Fruit fly (Drosophila melanogaster): ENCODE measurements around the gene CG14629.

CG14629 gene

dm6 chrX:1051251-1051629, at the start of gene CG14629:
Gene CG14629, plus strand, starts transcription at chrX:1051525.
- TF ChIP-seq CG4496 (GFP tag; IDR thresholded peaks at IDR 0.05) (0 out of 3 replicates have a peak, but pooled peaks have one; percentile 18), CG8159 (tag; optimal IDR thresholded peaks at IDR 0.05) (no peak), D1 (tag; optimal IDR thresholded peaks at IDR 0.05) (no peak), Pif1A (GFP tag; optimal IDR thresholded peaks at IDR 0.05) (no peak), CG10348 (GFP tag; IDR thresholded peaks at IDR 0.05) (no peak), EcR (GFP tag; optimal IDR thresholded peaks at IDR 0.05) (peak; percentile 75), CG9948 (tag; optimal IDR thresholded peaks at IDR 0.05) (no peak), CG15710 (tag; optimal IDR thresholded peaks at IDR 0.05) (no peak), gl (tag; optimal IDR thresholded peaks at IDR 0.05) (no peak), CG12605 (GFP tag; IDR thresholded peaks at IDR 0.05) (no peak), CG34367 (tag; optimal IDR thresholded peaks at IDR 0.05) (no peak)

dm6 chrX:1006182-1006581, 45.1 kb upstream of the CG14629 start:
- TF ChIP-seq CG4496 (GFP tag; IDR thresholded peaks at IDR 0.05) (no peak), Ets98B (GFP tag; IDR thresholded peaks at IDR 0.05) (no peak)

dm6 chrX:1009468-1010259, 41.7 kb upstream of the CG14629 start:
- TF ChIP-seq EcR (GFP tag; optimal IDR thresholded peaks at IDR 0.05) = no peak

dm6 chrX:1011543-1012085, 39.7 kb upstream of the CG14629 start, which contains the start of the genes TfIIA-S-2 and CG14631:
Gene TfIIA-S-2, minus strand, starts transcription at chrX:1011643.
Gene CG14631, plus strand, starts transcription at chrX:1012035.
- TF ChIP-seq CG8301 (tag; optimal IDR thresholded peaks at IDR 0.05) = no peak
- TF ChIP-seq CG15710 (tag; optimal IDR thresholded peaks at IDR 0.05) = no peak
- no peak for TF ChIP-seq CG8159 (tag; optimal IDR thresholded peaks at IDR 0.05)
- TF ChIP-seq CG10348 (GFP tag; IDR thresholded peaks at IDR 0.05) = no peak
- TF ChIP-seq rn (GFP tag; IDR thresholded peaks at IDR 0.05) = no peak
- TF ChIP-seq Snoo (tag; optimal IDR thresholded peaks at IDR 0.05) = no peak
- no peak for TF ChIP-seq CG32121 (GFP tag; IDR thresholded peaks at IDR 0.05)
- no peak for TF ChIP-seq CG34367 (tag; optimal IDR thresholded peaks at IDR 0.05)

- peak; percentile 43; the same call in 1 of the 3 replicates for TF ChIP-seq CG4496 (GFP tag; IDR thresholded peaks at IDR 0.05)
- TF ChIP-seq Snoo (tag; optimal IDR thresholded peaks at IDR 0.05) = no peak
- 0 out of 2 replicates have a peak, but pooled peaks have one; percentile 16 for TF ChIP-seq Ets98B (GFP tag; IDR thresholded peaks at IDR 0.05)
Measured at dm6 chrX:1026511-1026910, 24.8 kb upstream of the CG14629 start, which contains the start of the genes CG32814, CG11638 and CG3021. Gene CG32814, minus strand, starts transcription at chrX:1026700. Gene CG11638, minus strand, starts transcription at chrX:1026703. Gene CG3021, plus strand, starts transcription at chrX:1026791.

dm6 chrX:1030478-1030877, 20.8 kb upstream of the CG14629 start, which contains the start of the genes Cdc45 and Rpp21:
Gene Cdc45, minus strand, starts transcription at chrX:1030556.
Gene Rpp21, plus strand, starts transcription at chrX:1030758.
- TF ChIP-seq CG8159 (tag; optimal IDR thresholded peaks at IDR 0.05) = peak; percentile 6
- TF ChIP-seq CG4496 (GFP tag; IDR thresholded peaks at IDR 0.05) = no peak

dm6 chrX:1031196-1031595, 20.1 kb upstream of the CG14629 start, which contains the start of gene CG14630:
Gene CG14630, plus strand, starts transcription at chrX:1031496.
- TF ChIP-seq CG9948 (tag; optimal IDR thresholded peaks at IDR 0.05) (no peak), CG8159 (tag; optimal IDR thresholded peaks at IDR 0.05) (no peak)

dm6 chrX:1033066-1033465, 18.3 kb upstream of the CG14629 start:
- TF ChIP-seq Ets98B (GFP tag; IDR thresholded peaks at IDR 0.05) (0 out of 2 replicates have a peak, but pooled peaks have one; percentile 11), EcR (GFP tag; optimal IDR thresholded peaks at IDR 0.05) (no peak), rn (GFP tag; IDR thresholded peaks at IDR 0.05) (no peak), CG4496 (GFP tag; IDR thresholded peaks at IDR 0.05) (peak; percentile 46; the same call in 2 of the 3 replicates), Pif1A (GFP tag; optimal IDR thresholded peaks at IDR 0.05) (no peak)

- TF ChIP-seq EcR (GFP tag; optimal IDR thresholded peaks at IDR 0.05) (no peak), rn (GFP tag; IDR thresholded peaks at IDR 0.05) (no peak), CG4496 (GFP tag; IDR thresholded peaks at IDR 0.05) (peak; percentile 74; the same call in 2 of the 3 replicates), D1 (tag; optimal IDR thresholded peaks at IDR 0.05) (no peak), CG8301 (tag; optimal IDR thresholded peaks at IDR 0.05) (peak; percentile 44), Snoo (tag; optimal IDR thresholded peaks at IDR 0.05) (peak; percentile 29), CG17806 (tag; optimal IDR thresholded peaks at IDR 0.05) (peak; percentile 17), CG14655 (GFP tag; optimal IDR thresholded peaks at IDR 0.05) (no peak), CG12605 (GFP tag; IDR thresholded peaks at IDR 0.05) (no peak), CG13204 (GFP tag; optimal IDR thresholded peaks at IDR 0.05) (no peak), CG34367 (tag; optimal IDR thresholded peaks at IDR 0.05) (peak; percentile 21), Ets98B (GFP tag; IDR thresholded peaks at IDR 0.05) (0 out of 2 replicates have a peak, but pooled peaks have one; percentile 19), Pif1A (GFP tag; optimal IDR thresholded peaks at IDR 0.05) (peak; percentile 22), fd96Ca (GFP tag; IDR thresholded peaks at IDR 0.05) (no peak), CG32121 (GFP tag; IDR thresholded peaks at IDR 0.05) (peak; percentile 41), CG9948 (tag; optimal IDR thresholded peaks at IDR 0.05) (peak; percentile 13), Pif1B (GFP tag; optimal IDR thresholded peaks at IDR 0.05) (peak; percentile 3), CG10348 (GFP tag; IDR thresholded peaks at IDR 0.05) (no peak), CG8159 (tag; optimal IDR thresholded peaks at IDR 0.05) (peak; percentile 30), CG15710 (tag; optimal IDR thresholded peaks at IDR 0.05) (peak; percentile 10), gl (tag; optimal IDR thresholded peaks at IDR 0.05) (no peak)
Measured at dm6 chrX:1041407-1042038, 9.8 kb upstream of the CG14629 start.
